Worm (Caenorhabditis elegans) whole organism, late embryonic: ENCODE measurements around the gene C03B1.6.

Source experiments
- C08G9.2 ChIP-seq: sonication (generic microtip); optimal IDR thresholded peaks from 2 replicates; lab custom pipeline; 2016; ENCODE audit warnings: mild to moderate bottlenecking, missing genetic modification characterization, moderate library complexity, missing compliant biosample characterization
- C38D4.7 ChIP-seq: fragments of 200-800 bp; sonication (Bioruptor generic); optimal IDR thresholded peaks from 2 replicates; lab custom pipeline; 2018; ENCODE audit warnings: mild to moderate bottlenecking, missing genetic modification characterization, moderate library complexity, missing compliant biosample characterization
- F13H6.1 ChIP-seq: sonication (generic microtip); optimal IDR thresholded peaks from 2 replicates; lab custom pipeline; 2016; ENCODE audit warnings: missing genetic modification characterization, missing compliant biosample characterization
- K09A11.1 ChIP-seq: sonication (generic microtip); optimal IDR thresholded peaks from 2 replicates; lab custom pipeline; 2017; ENCODE audit warnings: antibody characterized with exemption, mild to moderate bottlenecking, missing genetic modification characterization, missing compliant biosample characterization; ENCODE audit not compliant: insufficient read depth
- Y22D7AL.16 ChIP-seq: sonication (generic microtip); optimal IDR thresholded peaks from 2 replicates; lab custom pipeline; 2016; ENCODE audit warnings: missing genetic modification characterization, missing compliant biosample characterization
- ahr-1 ChIP-seq: sonication (generic microtip); optimal IDR thresholded peaks from 2 replicates; lab custom pipeline; 2016; ENCODE audit warnings: missing genetic modification characterization, missing compliant biosample characterization
- ceh-18 ChIP-seq: sonication (generic microtip); optimal IDR thresholded peaks from 2 replicates; lab custom pipeline; 2016; ENCODE audit warnings: missing genetic modification characterization, missing compliant biosample characterization
- ceh-2 ChIP-seq: sonication (generic microtip); optimal IDR thresholded peaks from 2 replicates; lab custom pipeline; 2016; ENCODE audit warnings: missing genotype, missing genetic modification characterization, missing compliant biosample characterization
- ceh-22 ChIP-seq: sonication (generic microtip); optimal IDR thresholded peaks from 2 replicates; lab custom pipeline; 2017; ENCODE audit warnings: missing biosample characterization, missing genetic modification characterization
- ceh-24 ChIP-seq: sonication (generic microtip); optimal IDR thresholded peaks from 2 replicates; lab custom pipeline; 2016; ENCODE audit warnings: mild to moderate bottlenecking, missing genetic modification characterization, missing compliant biosample characterization
- ceh-30 ChIP-seq: fragments of 150-350 bp; optimal IDR thresholded peaks from 2 replicates; lab custom pipeline; 2014; ENCODE audit warnings: missing biosample characterization, missing genetic modification characterization
- ceh-34 ChIP-seq: sonication (generic microtip); optimal IDR thresholded peaks from 2 replicates; lab custom pipeline; 2016; ENCODE audit warnings: mild to moderate bottlenecking, missing genetic modification characterization, missing compliant biosample characterization
- che-1 ChIP-seq: sonication (generic microtip); optimal IDR thresholded peaks from 2 replicates; lab custom pipeline; 2016; ENCODE audit warnings: mild to moderate bottlenecking, missing genetic modification characterization, missing compliant biosample characterization
- dmd-4 ChIP-seq: sonication (generic microtip); optimal IDR thresholded peaks from 2 replicates; lab custom pipeline; 2016; ENCODE audit warnings: borderline replicate concordance, missing genetic modification characterization, missing compliant biosample characterization
- elt-2 ChIP-seq: sonication (generic microtip); optimal IDR thresholded peaks from 2 replicates; lab custom pipeline; 2016; ENCODE audit warnings: missing genetic modification reagents, missing genetic modification characterization, missing compliant biosample characterization
- elt-4 ChIP-seq: sonication (generic microtip); optimal IDR thresholded peaks from 2 replicates; lab custom pipeline; 2016; ENCODE audit warnings: missing genetic modification characterization, missing compliant biosample characterization
- ets-4 ChIP-seq: sonication (generic microtip); optimal IDR thresholded peaks from 2 replicates; lab custom pipeline; 2016; ENCODE audit warnings: missing genetic modification characterization, missing compliant biosample characterization
- fax-1 ChIP-seq: sonication (generic microtip); optimal IDR thresholded peaks from 2 replicates; lab custom pipeline; 2016; ENCODE audit warnings: missing genotype, missing genetic modification characterization, missing compliant biosample characterization
- fkh-10 ChIP-seq: fragments of 150-350 bp; optimal IDR thresholded peaks from 2 replicates; lab custom pipeline; 2014; ENCODE audit warnings: missing biosample characterization, missing genetic modification reagents, missing genetic modification characterization
- fkh-6 ChIP-seq: sonication (generic microtip); optimal IDR thresholded peaks from 2 replicates; lab custom pipeline; 2016; ENCODE audit warnings: missing genetic modification characterization, missing compliant biosample characterization
- hlh-15 ChIP-seq: sonication (generic microtip); optimal IDR thresholded peaks from 2 replicates; lab custom pipeline; 2016; ENCODE audit warnings: missing genetic modification characterization, missing compliant biosample characterization
- hlh-30 ChIP-seq: sonication (generic microtip); optimal IDR thresholded peaks from 2 replicates; lab custom pipeline; 2017; ENCODE audit warnings: antibody characterized with exemption, missing genetic modification characterization, missing compliant biosample characterization; ENCODE audit not compliant: insufficient read depth
- hlh-8 ChIP-seq: sonication (generic microtip); optimal IDR thresholded peaks from 2 replicates; lab custom pipeline; 2016; ENCODE audit warnings: missing genotype, missing genetic modification characterization, missing compliant biosample characterization
- lim-6 ChIP-seq: sonication (generic microtip); optimal IDR thresholded peaks from 2 replicates; lab custom pipeline; 2016; ENCODE audit warnings: missing genetic modification characterization, missing compliant biosample characterization
- madf-2 ChIP-seq: sonication (generic microtip); optimal IDR thresholded peaks from 2 replicates; lab custom pipeline; 2017; ENCODE audit warnings: missing genetic modification characterization, missing compliant biosample characterization
- mec-3 ChIP-seq: sonication (generic microtip); optimal IDR thresholded peaks from 2 replicates; lab custom pipeline; 2016; ENCODE audit warnings: borderline replicate concordance, missing genetic modification characterization, missing compliant biosample characterization
- nhr-232 ChIP-seq: sonication (generic microtip); optimal IDR thresholded peaks from 2 replicates; lab custom pipeline; 2016; ENCODE audit warnings: missing genetic modification characterization, missing compliant biosample characterization
- npax-4 ChIP-seq: sonication (generic microtip); optimal IDR thresholded peaks from 2 replicates; lab custom pipeline; 2016; ENCODE audit warnings: missing genetic modification characterization, missing compliant biosample characterization
- odd-2 ChIP-seq: sonication (generic microtip); optimal IDR thresholded peaks from 2 replicates; lab custom pipeline; 2017; ENCODE audit warnings: antibody characterized with exemption, mild to moderate bottlenecking, missing genetic modification characterization, missing compliant biosample characterization
- pag-3 ChIP-seq: sonication (generic microtip); optimal IDR thresholded peaks from 2 replicates; lab custom pipeline; 2016; ENCODE audit warnings: missing compliant biosample characterization, missing genetic modification characterization, borderline replicate concordance
- pax-1 ChIP-seq: fragments of 150-350 bp; optimal IDR thresholded peaks from 2 replicates; lab custom pipeline; 2014; ENCODE audit warnings: missing biosample characterization, missing genetic modification characterization
- pha-2 ChIP-seq: sonication (generic microtip); optimal IDR thresholded peaks from 2 replicates; lab custom pipeline; 2017; ENCODE audit warnings: mild to moderate bottlenecking, missing genetic modification characterization, missing compliant biosample characterization
- pqm-1 ChIP-seq: sonication (generic microtip); optimal IDR thresholded peaks from 2 replicates; lab custom pipeline; 2016; ENCODE audit warnings: missing genetic modification characterization, missing compliant biosample characterization
- ref-2 ChIP-seq: sonication (generic microtip); optimal IDR thresholded peaks from 2 replicates; lab custom pipeline; 2016; ENCODE audit warnings: missing genetic modification characterization, missing compliant biosample characterization
- rnt-1 ChIP-seq: sonication (generic microtip); optimal IDR thresholded peaks from 2 replicates; lab custom pipeline; 2016; ENCODE audit warnings: missing genetic modification characterization, missing compliant biosample characterization
- sox-2 ChIP-seq: fragments of 200-800 bp; sonication (Bioruptor generic); IDR thresholded peaks from 2 replicates; pipeline ENCODE4 v1.3.6; 2022; ENCODE audit warnings: missing genetic modification reagents, missing genetic modification characterization, missing compliant biosample characterization
- sox-4 ChIP-seq: sonication (generic microtip); optimal IDR thresholded peaks from 2 replicates; lab custom pipeline; 2017; ENCODE audit warnings: mild to moderate bottlenecking, missing genetic modification characterization, inconsistent platforms, missing compliant biosample characterization
- tbx-2 ChIP-seq: sonication (generic microtip); optimal IDR thresholded peaks from 2 replicates; lab custom pipeline; 2016; ENCODE audit warnings: missing genetic modification characterization, missing compliant biosample characterization
- unc-3 ChIP-seq, 2 experiments: fragments of 200-800 bp in 1 of 2; sonication (Bioruptor generic) in 1 of 2; sonication (generic microtip) in 1 of 2; conservative IDR thresholded peaks in 1 of 2; optimal IDR thresholded peaks in 1 of 2; 2 replicates each; pipeline versions ENCODE4 v1.3.6 to Lab custom; 2016 to 2022; ENCODE audit warnings: missing compliant biosample characterization in 2 of 2, missing genetic modification characterization in 2 of 2, missing genetic modification reagents in 1 of 2
- unc-55 ChIP-seq: sonication (generic microtip); optimal IDR thresholded peaks from 2 replicates; lab custom pipeline; 2017; ENCODE audit warnings: missing biosample characterization, missing genetic modification reagents, missing genetic modification characterization
- unc-86 ChIP-seq: sonication (generic microtip); optimal IDR thresholded peaks from 2 replicates; lab custom pipeline; 2016; ENCODE audit warnings: missing genetic modification characterization, missing compliant biosample characterization
- zip-5 ChIP-seq: sonication (generic microtip); optimal IDR thresholded peaks from 2 replicates; lab custom pipeline; 2016; ENCODE audit warnings: missing genetic modification characterization, missing compliant biosample characterization
- ztf-16 ChIP-seq: sonication (generic microtip); optimal IDR thresholded peaks from 2 replicates; lab custom pipeline; 2017; ENCODE audit warnings: missing genetic modification characterization, missing compliant biosample characterization

C03B1.6 gene

DNA sequence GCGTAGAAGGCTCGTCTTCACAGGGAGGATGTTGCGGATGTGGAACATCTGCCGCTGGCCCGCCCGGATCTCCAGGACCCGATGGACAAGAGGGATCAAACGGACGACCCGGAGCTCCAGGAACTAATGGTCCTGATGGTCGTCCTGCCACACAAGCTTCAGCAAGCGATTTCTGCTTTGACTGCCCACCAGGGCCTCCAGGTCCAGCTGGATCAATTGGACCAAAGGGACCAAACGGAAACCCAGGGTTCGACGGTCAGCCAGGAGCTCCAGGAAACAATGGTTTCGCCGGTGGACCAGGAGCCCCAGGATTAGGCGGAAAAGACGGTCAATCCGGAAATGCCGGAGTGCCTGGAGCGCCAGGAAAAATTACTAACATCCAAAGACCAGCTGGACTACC, 15.5 kb upstream of the C03B1.6 start:
- TF ChIP-seq ceh-2 (no peak), ceh-30 (no peak), npax-4 (tag; lab: Kevin White, UChicago) (no peak), tbx-2 (no peak)

DNA sequence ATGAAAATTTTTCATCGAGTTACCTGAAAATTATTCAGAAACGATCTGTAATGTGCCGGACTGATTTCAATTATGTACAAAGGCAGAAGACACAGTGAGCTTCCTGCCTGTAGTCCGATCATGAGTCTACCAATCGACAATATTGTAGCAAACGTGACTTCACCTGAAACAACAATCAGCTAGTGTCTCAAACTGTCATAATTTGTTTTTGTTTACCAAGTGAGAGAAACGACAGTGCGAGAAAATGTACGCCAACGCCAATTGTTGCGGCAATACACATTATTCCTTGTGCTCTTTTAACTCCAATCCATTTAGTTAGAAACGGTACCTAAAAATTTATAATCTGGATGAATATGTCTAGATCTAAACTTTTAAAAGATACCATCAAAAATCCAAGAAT, 12.8 kb upstream of the C03B1.6 start:
- TF ChIP-seq K09A11.1 (tag; lab: Kevin White, UChicago) (no peak), sox-2 (GFP tag; lab: Robert Waterston, UW) (no peak), ref-2 (tag; lab: Kevin White, UChicago) (no peak), ztf-16 (tag; lab: Kevin White, UChicago) (no peak), Y22D7AL.16 (no peak), dmd-4 (tag; lab: Kevin White, UChicago) (no peak), pha-2 (tag; lab: Kevin White, UChicago) (no peak), ceh-34 (tag; lab: Kevin White, UChicago) (no peak), ceh-24 (no peak), ceh-2 (no peak), C08G9.2 (tag; lab: Kevin White, UChicago) (no peak), rnt-1 (no peak), tbx-2 (no peak), ahr-1 (tag; lab: Kevin White, UChicago) (no peak), unc-3 (GFP tag; conservative IDR thresholded peaks at IDR 0.05; lab: Robert Waterston, UW) (no peak), unc-3 (tag; optimal IDR thresholded peaks at IDR 0.05; lab: Kevin White, UChicago) (no peak), hlh-8 (tag; lab: Kevin White, UChicago) (no peak), sox-4 (tag; lab: Kevin White, UChicago) (no peak)

DNA sequence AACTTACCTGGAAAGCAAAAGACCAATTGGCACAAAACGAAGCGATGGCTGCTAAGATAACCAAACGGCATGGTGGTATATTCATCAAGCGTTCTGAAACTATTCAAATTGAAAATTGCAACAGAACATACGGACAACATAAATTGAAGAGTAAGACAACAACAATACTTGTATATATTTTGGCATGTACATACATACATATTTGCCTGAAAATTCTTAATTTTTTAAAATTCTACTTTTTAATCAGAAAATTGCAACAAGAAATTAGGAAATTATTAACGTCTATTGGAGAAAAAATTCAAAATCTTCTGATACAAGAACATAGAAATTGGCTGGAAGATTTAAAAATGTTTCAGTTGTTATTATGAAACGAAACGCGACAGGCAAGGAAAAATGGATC, 12.2 kb upstream of the C03B1.6 start, which contains the start of gene C03B1.13:
C03B1.13 (minus strand) TSS at position 101 of the 400 bp plus-strand sequence.
- TF ChIP-seq lim-6, result no peak
- TF ChIP-seq che-1, result no peak
- TF ChIP-seq ceh-18 (tag; lab: Kevin White, UChicago), result no peak
- no peak for TF ChIP-seq npax-4 (tag; lab: Kevin White, UChicago)
- TF ChIP-seq unc-86 (tag; lab: Kevin White, UChicago), result no peak
- TF ChIP-seq pax-1 (tag; lab: Kevin White, UChicago), result no peak
- no peak for TF ChIP-seq zip-5 (tag; lab: Kevin White, UChicago)
- TF ChIP-seq madf-2 (tag; lab: Kevin White, UChicago), result no peak
- TF ChIP-seq hlh-30 (tag; lab: Kevin White, UChicago), result no peak
- TF ChIP-seq dmd-4 (tag; lab: Kevin White, UChicago), result no peak
- no peak for TF ChIP-seq fax-1 (tag; lab: Kevin White, UChicago)
- no peak for TF ChIP-seq C08G9.2 (tag; lab: Kevin White, UChicago)
- TF ChIP-seq fkh-10 (GFP tag; lab: Kevin White, UChicago), result no peak
- no peak for TF ChIP-seq fkh-6 (tag; lab: Kevin White, UChicago)

DNA sequence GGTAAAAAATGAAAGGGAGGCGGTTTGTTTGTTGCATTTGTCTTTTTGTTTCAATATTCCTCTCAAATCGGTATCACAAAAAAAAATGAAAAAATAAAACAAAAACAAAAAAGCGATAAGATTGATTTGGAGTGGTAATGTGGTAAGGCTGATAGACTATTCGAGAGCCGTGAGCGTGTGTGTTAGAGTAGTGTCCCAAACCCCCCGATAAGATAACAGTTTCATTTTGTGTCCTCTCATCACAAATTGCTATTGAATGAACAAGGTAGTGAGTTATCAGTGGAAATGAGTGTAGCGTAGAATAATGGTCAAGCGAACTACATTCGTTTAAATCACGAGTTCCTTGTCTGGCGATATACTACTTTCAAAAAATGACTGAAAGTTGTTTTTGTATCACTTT, 11.7 kb upstream of the C03B1.6 start:
- TF ChIP-seq elt-2 (tag; lab: Kevin White, UChicago) (peak; percentile 92), pqm-1 (tag; lab: Kevin White, UChicago) (peak; percentile 40), K09A11.1 (tag; lab: Kevin White, UChicago) (no peak)

DNA sequence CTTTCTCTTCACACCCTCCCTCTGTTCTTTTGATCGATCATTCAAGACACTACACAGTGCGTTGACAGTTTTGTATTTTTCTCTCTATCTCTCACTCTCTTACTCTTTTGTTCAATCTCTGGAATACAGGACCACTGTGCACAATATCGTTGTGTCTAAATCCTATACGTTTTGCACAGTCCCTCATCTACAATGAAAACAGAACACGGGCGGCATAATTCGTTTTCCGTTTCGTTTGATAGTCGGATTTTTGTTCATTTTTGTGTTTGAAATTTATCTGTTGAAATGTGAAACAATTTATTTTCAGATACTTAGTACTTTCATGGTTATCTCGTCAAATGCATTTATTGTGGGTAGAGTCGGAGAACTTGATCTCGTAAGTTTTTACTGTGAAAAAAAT, 8.6 kb upstream of the C03B1.6 start, which contains the start of gene C03B1.7:
C03B1.7 (plus strand) TSS at position 301 of the 400 bp plus-strand sequence.
- TF ChIP-seq unc-55 (no peak), C38D4.7 (GFP tag; lab: Kevin White, UChicago) (no peak), ets-4 (tag; lab: Kevin White, UChicago) (no peak), zip-5 (tag; lab: Kevin White, UChicago) (no peak), odd-2 (tag; lab: Kevin White, UChicago) (no peak), pag-3 (tag; lab: Kevin White, UChicago) (no peak), hlh-15 (tag; lab: Kevin White, UChicago) (no peak), tbx-2 (no peak), fkh-10 (GFP tag; lab: Kevin White, UChicago) (no peak), elt-4 (no peak), ceh-22 (tag; lab: Kevin White, UChicago) (no peak), nhr-232 (tag; lab: Kevin White, UChicago) (no peak), F13H6.1 (tag; lab: Kevin White, UChicago) (no peak), rnt-1 (no peak), ceh-2 (no peak), mec-3 (tag; lab: Kevin White, UChicago) (no peak), ceh-30 (no peak), che-1 (no peak)
